Fruit fly (Drosophila melanogaster) whole organism, embryonic: ENCODE measurements around the gene CG16984.
A peak's percentile ranks its signal among the peaks of the same experiment; 100 is the strongest.

Experiments used
- BEAF-32 ChIP-seq: fragments of 200-800 bp; sonication (Bioruptor generic); optimal IDR thresholded peaks from 3 replicates; lab custom pipeline; 2017; ENCODE audit warnings: missing biosample characterization, missing genetic modification characterization, mild to moderate bottlenecking, moderate library complexity, missing genetic modification reagents
- CG10321 ChIP-seq: fragments of 200-800 bp; sonication (Bioruptor generic); IDR thresholded peaks from 2 replicates; pipeline ENCODE4 v1.3.6; 2022; ENCODE audit warnings: missing biosample characterization, missing genetic modification characterization
- CG10543 ChIP-seq: fragments of 200-800 bp; sonication (Bioruptor generic); optimal IDR thresholded peaks from 3 replicates; lab custom pipeline; 2017; ENCODE audit warnings: missing biosample characterization, mild to moderate bottlenecking, missing genetic modification characterization, moderate library complexity
- CG11696 ChIP-seq: fragments of 200-800 bp; sonication (Bioruptor generic); IDR thresholded peaks from 2 replicates; pipeline ENCODE4 v1.3.6; 2022; ENCODE audit warnings: missing biosample characterization, missing genetic modification characterization
- CG12155 ChIP-seq: fragments of 200-800 bp; sonication (Bioruptor generic); optimal IDR thresholded peaks from 3 replicates; lab custom pipeline; 2016; ENCODE audit warnings: missing biosample characterization, missing genetic modification characterization
- CG15514 ChIP-seq: fragments of 200-800 bp; sonication (Bioruptor generic); optimal IDR thresholded peaks from 3 replicates; lab custom pipeline; 2017; ENCODE audit warnings: missing biosample characterization, missing genetic modification characterization, mild to moderate bottlenecking, moderate library complexity, missing genetic modification reagents
- CG1647 ChIP-seq: fragments of 200-800 bp; sonication (Bioruptor generic); optimal IDR thresholded peaks from 3 replicates; lab custom pipeline; 2016; ENCODE audit warnings: missing biosample characterization, missing genetic modification characterization
- CG17328 ChIP-seq: fragments of 200-800 bp; sonication (Bioruptor generic); IDR thresholded peaks from 2 replicates; pipeline ENCODE4 v1.3.6; 2022; ENCODE audit warnings: missing biosample characterization, missing genetic modification characterization
- CG17359 ChIP-seq: fragments of 200-800 bp; sonication (Bioruptor generic); optimal IDR thresholded peaks from 3 replicates; lab custom pipeline; 2018; ENCODE audit warnings: missing biosample characterization, mild to moderate bottlenecking, missing genetic modification characterization, moderate library complexity
- CG17361 ChIP-seq: fragments of 200-800 bp; sonication (Bioruptor generic); IDR thresholded peaks from 3 replicates; pipeline ENCODE4 v1.3.6; 2022; ENCODE audit warnings: missing biosample characterization, missing genetic modification characterization
- CG18262 ChIP-seq: fragments of 200-800 bp; optimal IDR thresholded peaks from 3 replicates; lab custom pipeline; 2019; ENCODE audit warnings: missing biosample characterization, mild to moderate bottlenecking, missing genetic modification characterization, moderate library complexity
- CG18476 ChIP-seq: fragments of 200-800 bp; sonication (Bioruptor generic); optimal IDR thresholded peaks from 2 replicates; lab custom pipeline; 2016; ENCODE audit warnings: missing biosample characterization, mild to moderate bottlenecking, missing genetic modification characterization
- CG18599 ChIP-seq: fragments of 200-800 bp; sonication (Bioruptor generic); optimal IDR thresholded peaks from 3 replicates; lab custom pipeline; 2017; ENCODE audit warnings: missing biosample characterization, missing genetic modification characterization, mild to moderate bottlenecking, moderate library complexity, missing genetic modification reagents
- CG2712 ChIP-seq: fragments of 200-800 bp; optimal IDR thresholded peaks from 3 replicates; lab custom pipeline; 2019; ENCODE audit warnings: missing biosample characterization, mild to moderate bottlenecking, missing genetic modification characterization, moderate library complexity
- CG30403 ChIP-seq: fragments of 200-800 bp; sonication (Bioruptor generic); optimal IDR thresholded peaks from 3 replicates; lab custom pipeline; 2016; ENCODE audit warnings: missing biosample characterization, missing genetic modification characterization
- CG31365 ChIP-seq: fragments of 200-800 bp; sonication (Bioruptor generic); optimal IDR thresholded peaks from 2 replicates; lab custom pipeline; 2018; ENCODE audit warnings: missing biosample characterization, mild to moderate bottlenecking, missing genetic modification characterization
- CG32532 ChIP-seq: fragments of 200-800 bp; sonication (Bioruptor generic); IDR thresholded peaks from 2 replicates; pipeline ENCODE4 v1.3.6; 2022; ENCODE audit warnings: missing biosample characterization, missing genetic modification characterization
- CG3847 ChIP-seq: fragments of 200-800 bp; sonication (Bioruptor generic); IDR thresholded peaks from 2 replicates; pipeline ENCODE4 v1.3.6; 2022; ENCODE audit warnings: missing biosample characterization, missing genetic modification characterization
- CG3995 ChIP-seq: fragments of 200-800 bp; sonication (Bioruptor generic); optimal IDR thresholded peaks from 3 replicates; lab custom pipeline; 2016; ENCODE audit warnings: missing biosample characterization, missing genetic modification characterization
- CG4424 ChIP-seq: fragments of 200-800 bp; sonication (Bioruptor generic); optimal IDR thresholded peaks from 3 replicates; lab custom pipeline; 2016; ENCODE audit warnings: missing biosample characterization, missing genetic modification characterization
- CG4730 ChIP-seq: fragments of 200-800 bp; sonication (Bioruptor generic); IDR thresholded peaks from 2 replicates; pipeline ENCODE4 v1.3.6; 2022; ENCODE audit warnings: missing biosample characterization, missing genetic modification characterization
- CG6813 ChIP-seq: fragments of 200-800 bp; sonication (Bioruptor generic); optimal IDR thresholded peaks from 2 replicates; lab custom pipeline; 2017; ENCODE audit warnings: missing biosample characterization, missing genetic modification characterization, mild to moderate bottlenecking, moderate library complexity, missing genetic modification reagents
- CG9215 ChIP-seq: fragments of 200-800 bp; sonication (Bioruptor generic); IDR thresholded peaks from 2 replicates; pipeline ENCODE4 v1.3.6; 2022; ENCODE audit warnings: missing biosample characterization, missing genetic modification characterization
- CG9609 ChIP-seq: fragments of 200-800 bp; sonication (Bioruptor generic); optimal IDR thresholded peaks from 3 replicates; lab custom pipeline; 2016; ENCODE audit warnings: missing biosample characterization, missing genetic modification characterization
- CTCF ChIP-seq: fragments of 200-800 bp; sonication (Bioruptor generic); optimal IDR thresholded peaks from 2 replicates; lab custom pipeline; 2017; ENCODE audit warnings: missing biosample characterization, mild to moderate bottlenecking, missing genetic modification characterization, moderate library complexity
- D19A ChIP-seq: fragments of 200-800 bp; optimal IDR thresholded peaks from 3 replicates; lab custom pipeline; 2019; ENCODE audit warnings: missing biosample characterization, mild to moderate bottlenecking, missing genetic modification characterization, moderate library complexity
- Dfd ChIP-seq, 2 experiments: fragments of >200 bp; optimal IDR thresholded peaks; 2 replicates each; lab custom pipeline; 2017; ENCODE audit warnings: missing biosample characterization in 2 of 2, missing genetic modification characterization in 2 of 2
- Dll ChIP-seq: fragments of 200-800 bp; sonication (Bioruptor generic); IDR thresholded peaks from 4 replicates; pipeline ENCODE4 v1.3.6; 2022; ENCODE audit warnings: missing biosample characterization, missing genetic modification characterization; ENCODE audit not compliant: partially characterized antibody
- Doc3 ChIP-seq: fragments of 200-800 bp; sonication (Bioruptor generic); IDR thresholded peaks from 3 replicates; pipeline ENCODE4 v1.3.6; 2022; ENCODE audit warnings: missing biosample characterization, missing genetic modification characterization; ENCODE audit not compliant: partially characterized antibody
- Ets65A ChIP-seq: fragments of 200-800 bp; sonication (Bioruptor generic); peaks from one replicate; lab custom pipeline; 2016; ENCODE audit warnings: missing biosample characterization, missing genetic modification characterization
- Meics ChIP-seq: fragments of 200-800 bp; sonication (Bioruptor generic); optimal IDR thresholded peaks from 2 replicates; lab custom pipeline; 2017; ENCODE audit warnings: missing biosample characterization, mild to moderate bottlenecking, missing genetic modification characterization
- Myb ChIP-seq: fragments of 200-800 bp; sonication (Bioruptor generic); optimal IDR thresholded peaks from 2 replicates; lab custom pipeline; 2016; ENCODE audit warnings: missing biosample characterization, missing genetic modification characterization
- Scr ChIP-seq: fragments of 200-800 bp; sonication (Bioruptor generic); IDR thresholded peaks from 2 replicates; pipeline ENCODE4 v1.3.6; 2022; ENCODE audit warnings: missing biosample characterization, missing genetic modification characterization; ENCODE audit not compliant: partially characterized antibody
- Spps ChIP-seq: fragments of 200-800 bp; sonication (Bioruptor generic); optimal IDR thresholded peaks from 2 replicates; lab custom pipeline; 2018; ENCODE audit warnings: missing biosample characterization, mild to moderate bottlenecking, missing genetic modification characterization
- al ChIP-seq: fragments of 200-800 bp; sonication (Bioruptor generic); IDR thresholded peaks from 2 replicates; pipeline ENCODE4 v1.3.6; 2022; ENCODE audit warnings: missing biosample characterization, missing genetic modification characterization
- crp ChIP-seq, 2 experiments: fragments of 200-800 bp; sonication (Bioruptor generic); optimal IDR thresholded peaks; 2 replicates in 1 of 2; 3 replicates in 1 of 2; lab custom pipeline; 2017; ENCODE audit warnings: missing biosample characterization in 2 of 2, missing genetic modification characterization in 2 of 2, mild to moderate bottlenecking in 1 of 2, moderate library complexity in 1 of 2
- dimm ChIP-seq: fragments of 200-800 bp; sonication (Bioruptor generic); IDR thresholded peaks from 2 replicates; pipeline ENCODE4 v1.3.6; 2022; ENCODE audit warnings: missing biosample characterization, missing genetic modification characterization
- dm ChIP-seq: fragments of 200-800 bp; sonication (Bioruptor generic); optimal IDR thresholded peaks from 3 replicates; lab custom pipeline; 2016; ENCODE audit warnings: missing biosample characterization, missing genetic modification characterization
- dysf ChIP-seq: fragments of 200-800 bp; sonication (Bioruptor generic); IDR thresholded peaks from 3 replicates; pipeline ENCODE4 v1.3.6; 2022; ENCODE audit warnings: missing biosample characterization, missing genetic modification characterization
- gcm2 ChIP-seq: fragments of 200-800 bp; sonication (Bioruptor generic); optimal IDR thresholded peaks from 2 replicates; lab custom pipeline; 2016; ENCODE audit warnings: missing biosample characterization, missing genetic modification characterization
- grau ChIP-seq: fragments of 200-800 bp; optimal IDR thresholded peaks from 3 replicates; lab custom pipeline; 2019; ENCODE audit warnings: missing biosample characterization, mild to moderate bottlenecking, missing genetic modification characterization, moderate library complexity
- gt ChIP-seq: fragments of 200-800 bp; sonication (Bioruptor generic); IDR thresholded peaks from 2 replicates; pipeline ENCODE4 v1.3.6; 2022; ENCODE audit warnings: missing biosample characterization, missing genetic modification characterization
- h ChIP-seq: fragments of >200 bp; optimal IDR thresholded peaks from 2 replicates; lab custom pipeline; 2017
- hth ChIP-seq: fragments of >200 bp; optimal IDR thresholded peaks from 2 replicates; lab custom pipeline; 2017; ENCODE audit warnings: inconsistent platforms
- maf-S ChIP-seq: fragments of 200-800 bp; sonication (Bioruptor generic); optimal IDR thresholded peaks from 2 replicates; lab custom pipeline; 2016; ENCODE audit warnings: missing biosample characterization, missing genetic modification characterization
- p53 ChIP-seq: fragments of 200-800 bp; sonication (Bioruptor generic); optimal IDR thresholded peaks from 2 replicates; lab custom pipeline; 2016; ENCODE audit warnings: missing biosample characterization, missing genetic modification characterization
- pros ChIP-seq: fragments of 200-800 bp; sonication (Bioruptor generic); optimal IDR thresholded peaks from 3 replicates; lab custom pipeline; 2019; ENCODE audit warnings: missing biosample characterization, mild to moderate bottlenecking, missing genetic modification characterization, moderate library complexity
- schlank ChIP-seq: fragments of 200-800 bp; sonication (Bioruptor generic); optimal IDR thresholded peaks from 2 replicates; lab custom pipeline; 2018; ENCODE audit warnings: missing biosample characterization, mild to moderate bottlenecking, missing genetic modification characterization
- sens ChIP-seq: fragments of 200-800 bp; sonication (Bioruptor generic); peaks from one replicate; lab custom pipeline; 2016; ENCODE audit warnings: missing biosample characterization, missing genetic modification characterization
- slou ChIP-seq: fragments of 200-800 bp; sonication (Bioruptor generic); optimal IDR thresholded peaks from 3 replicates; lab custom pipeline; 2016; ENCODE audit warnings: missing biosample characterization, missing genetic modification characterization
- slp2 ChIP-seq: fragments of 200-800 bp; sonication (Bioruptor generic); optimal IDR thresholded peaks from 2 replicates; lab custom pipeline; 2016; ENCODE audit warnings: missing biosample characterization, missing genetic modification characterization
- tna ChIP-seq: fragments of 200-800 bp; sonication (Bioruptor generic); IDR thresholded peaks from 2 replicates; pipeline ENCODE4 v1.3.6; 2022; ENCODE audit warnings: missing biosample characterization, missing genetic modification characterization; ENCODE audit not compliant: partially characterized antibody
- usp ChIP-seq: fragments of >200 bp; optimal IDR thresholded peaks from 2 replicates; lab custom pipeline; 2017; ENCODE audit warnings: missing biosample characterization, missing genetic modification characterization

CG16984 gene

DNA sequence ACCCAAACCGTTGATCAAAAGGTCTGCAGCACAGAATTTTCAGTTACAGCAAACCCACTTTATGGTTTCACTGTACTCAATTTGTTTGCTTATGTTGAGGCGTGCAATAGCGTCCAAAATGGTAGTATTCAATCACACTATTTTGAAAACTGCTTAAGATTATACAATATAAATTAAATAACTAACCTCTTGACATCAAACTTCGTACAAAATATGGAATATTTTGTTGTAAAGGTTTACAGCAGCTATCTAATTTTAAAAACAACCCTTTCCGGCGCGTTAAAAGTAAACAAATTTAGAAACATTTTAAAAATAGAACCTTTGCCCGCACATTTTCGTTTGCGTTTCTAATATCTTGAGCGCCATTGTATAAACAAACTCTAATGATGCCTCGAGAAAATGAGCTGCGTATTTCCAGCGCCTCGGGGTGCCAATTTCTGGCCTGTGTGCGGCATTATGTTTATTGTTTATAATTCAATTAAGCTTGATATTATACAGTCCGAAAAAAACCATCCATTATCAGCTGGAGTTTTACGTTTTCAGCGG, 4.7 kb upstream of the CG16984 start (continued):
- TF ChIP-seq CG3847 (GFP tag; lab: Robert Waterston, UW) (no peak), sens (GFP tag; lab: Kevin White, UChicago) (peak; percentile 50), dm (GFP tag; lab: Kevin White, UChicago) (no peak), pros (GFP tag; lab: Kevin White, UChicago) (peak; percentile 19), maf-S (no peak), CG18599 (GFP tag; lab: Kevin White, UChicago) (no peak), CG18262 (tag; lab: Kevin White, UChicago) (peak; percentile 68), CG12155 (no peak), tna (GFP tag; lab: Robert Waterston, UW) (no peak), D19A (tag; lab: Kevin White, UChicago) (no peak), CG10543 (no peak), CG17361 (GFP tag; lab: Robert Waterston, UW) (peak; percentile 73; the same call in 2 of the 3 replicates), CG4424 (GFP tag; lab: Kevin White, UChicago) (no peak), CG18476 (GFP tag; lab: Kevin White, UChicago) (no peak), CG17359 (tag; lab: Kevin White, UChicago) (no peak), usp (GFP tag; lab: Kevin White, UChicago) (no peak), CG9215 (GFP tag; lab: Robert Waterston, UW) (no peak), dimm (GFP tag; lab: Robert Waterston, UW) (no peak), CG2712 (tag; lab: Kevin White, UChicago) (peak; percentile 40), Dll (GFP tag; lab: Robert Waterston, UW) (peak; percentile 7; the same call in 1 of the 4 replicates), CG15514 (no peak), Spps (no peak), Dfd (GFP tag; optimal IDR thresholded peaks at IDR 0.05; lab: Kevin White, UChicago) (no peak), Scr (GFP tag; lab: Robert Waterston, UW) (no peak), CG11696 (GFP tag; lab: Robert Waterston, UW) (peak; percentile 92), gcm2 (peak; percentile 10), grau (tag; lab: Kevin White, UChicago) (peak; percentile 93), Meics (peak; percentile 23), CG31365 (tag; lab: Kevin White, UChicago) (no peak), BEAF-32 (no peak), Doc3 (GFP tag; lab: Robert Waterston, UW) (no peak), crp (GFP tag; optimal IDR thresholded peaks at IDR 0.05; lab: Kevin White, UChicago) (peak in 1 of 2 experiments; percentile 61), dysf (GFP tag; lab: Robert Waterston, UW) (no peak), CG3995 (GFP tag; lab: Kevin White, UChicago) (no peak), Ets65A (GFP tag; lab: Kevin White, UChicago) (no peak), CG6813 (no peak), CG4730 (no peak), slp2 (GFP tag; lab: Kevin White, UChicago) (no peak), h (lab: Kevin White, UChicago) (no peak), CG1647 (GFP tag; lab: Kevin White, UChicago) (no peak), CG9609 (GFP tag; lab: Kevin White, UChicago) (no peak), CG30403 (peak; percentile 6), CG10321 (GFP tag; lab: Robert Waterston, UW) (no peak), schlank (tag; lab: Kevin White, UChicago) (no peak), CG17328 (GFP tag; lab: Robert Waterston, UW) (no peak), CTCF (no peak), Myb (GFP tag; lab: Kevin White, UChicago) (peak; percentile 4), CG32532 (GFP tag; lab: Robert Waterston, UW) (no peak), slou (GFP tag; lab: Kevin White, UChicago) (no peak), p53 (GFP tag; lab: Kevin White, UChicago) (no peak), hth (no peak), al (no peak), gt (no peak)
